Fruit fly (Drosophila melanogaster) whole organism: ENCODE results near the gene tj.

Source experiments
- CG8478 ChIP-seq: fragments of >200 bp; optimal IDR thresholded peaks from 2 replicates; lab custom pipeline; 2018; ENCODE audit warnings: inconsistent platforms
- Dll ChIP-seq: fragments of >200 bp; optimal IDR thresholded peaks from 2 replicates; lab custom pipeline; 2017
- EcR ChIP-seq, 2 experiments: fragments of >200 bp; optimal IDR thresholded peaks; 2 replicates each; lab custom pipeline; 2017; ENCODE audit warnings: missing biosample characterization in 2 of 2, missing genetic modification characterization in 2 of 2, missing genetic modification reagents in 2 of 2
- pan ChIP-seq: fragments of >200 bp; optimal IDR thresholded peaks from 2 replicates; lab custom pipeline; 2017
- psq ChIP-seq: fragments of >200 bp; optimal IDR thresholded peaks from 2 replicates; lab custom pipeline; 2017
- usp ChIP-seq: fragments of >200 bp; optimal IDR thresholded peaks from 2 replicates; lab custom pipeline; 2017; ENCODE audit warnings: missing biosample characterization, missing genetic modification characterization, mixed read lengths

tj gene

dm6 chr2L:19440732-19441131 lies 23.3 kb upstream of the tj start:
- TF ChIP-seq EcR (GFP tag; optimal IDR thresholded peaks at IDR 0.05; lab: Kevin White, UChicago) (peak in 1 of 2 experiments; percentile 75), usp (GFP tag; lab: Kevin White, UChicago) (no peak)

- TF ChIP-seq Dll (no peak), EcR (GFP tag; optimal IDR thresholded peaks at IDR 0.05; lab: Kevin White, UChicago) (no peak), CG8478 (lab: Kevin White, UChicago) (no peak), usp (GFP tag; lab: Kevin White, UChicago) (no peak), psq (no peak), pan (lab: Kevin White, UChicago) (no peak)
These were observed 22.7 kb upstream of the tj start for dm6 chr2L:19441339-19441738.

dm6 chr2L:19441791-19442190 lies 22.3 kb upstream of the tj start, which contains the start of gene RanGAP:
Gene RanGAP, plus strand, starts transcription at chr2L:19441959.
- TF ChIP-seq psq (no peak), Dll (no peak), EcR (GFP tag; optimal IDR thresholded peaks at IDR 0.05; lab: Kevin White, UChicago) (no peak), usp (GFP tag; lab: Kevin White, UChicago) (no peak)

- no peak for TF ChIP-seq EcR (GFP tag; optimal IDR thresholded peaks at IDR 0.05; lab: Kevin White, UChicago)
- TF ChIP-seq Dll: no peak
- TF ChIP-seq pan (lab: Kevin White, UChicago): no peak
- no peak for TF ChIP-seq usp (GFP tag; lab: Kevin White, UChicago)
- no peak for TF ChIP-seq psq
- TF ChIP-seq CG8478 (lab: Kevin White, UChicago): no peak
These were observed 21.4 kb upstream of the tj start, which contains the start of gene CG10237 for dm6 chr2L:19442627-19443026. Gene CG10237, minus strand, starts transcription at chr2L:19442727.

- TF ChIP-seq pan (lab: Kevin White, UChicago): no peak
- no peak for TF ChIP-seq CG8478 (lab: Kevin White, UChicago)
- no peak for TF ChIP-seq usp (GFP tag; lab: Kevin White, UChicago)
- TF ChIP-seq Dll: no peak
- TF ChIP-seq EcR (GFP tag; optimal IDR thresholded peaks at IDR 0.05; lab: Kevin White, UChicago): no peak
- TF ChIP-seq psq: no peak
These were observed 19.3 kb upstream of the tj start, which contains the start of gene Hs2st for dm6 chr2L:19444734-19445140. Gene Hs2st, minus strand, starts transcription at chr2L:19444750.

- TF ChIP-seq Dll (no peak), usp (GFP tag; lab: Kevin White, UChicago) (no peak), pan (lab: Kevin White, UChicago) (no peak), psq (no peak), CG8478 (lab: Kevin White, UChicago) (no peak), EcR (GFP tag; optimal IDR thresholded peaks at IDR 0.05; lab: Kevin White, UChicago) (no peak)
These were observed 11.3 kb upstream of the tj start for dm6 chr2L:19452535-19453317.

- no peak for TF ChIP-seq Dll
- TF ChIP-seq pan (lab: Kevin White, UChicago): no peak
- TF ChIP-seq psq: no peak
- no peak for TF ChIP-seq EcR (GFP tag; optimal IDR thresholded peaks at IDR 0.05; lab: Kevin White, UChicago)
- no peak for TF ChIP-seq usp (GFP tag; lab: Kevin White, UChicago)
- no peak for TF ChIP-seq CG8478 (lab: Kevin White, UChicago)
These were observed 10.7 kb upstream of the tj start, which contains the start of gene Top2 for dm6 chr2L:19453381-19453780. Gene Top2, minus strand, starts transcription at chr2L:19453490.

- TF ChIP-seq CG8478 (lab: Kevin White, UChicago) (no peak), psq (no peak), EcR (GFP tag; optimal IDR thresholded peaks at IDR 0.05; lab: Kevin White, UChicago) (peak in 1 of 2 experiments; percentile 93)
These were observed 9.9 kb upstream of the tj start, which contains the start of gene CG10026 for dm6 chr2L:19454070-19454751. Gene CG10026, plus strand, starts transcription at chr2L:19454256.

dm6 chr2L:19455209-19455608 lies 8.9 kb upstream of the tj start:
- TF ChIP-seq pan (lab: Kevin White, UChicago): no peak
- no peak for TF ChIP-seq CG8478 (lab: Kevin White, UChicago)
- TF ChIP-seq psq: no peak
- no peak for TF ChIP-seq EcR (GFP tag; optimal IDR thresholded peaks at IDR 0.05; lab: Kevin White, UChicago)
- no peak for TF ChIP-seq Dll

dm6 chr2L:19455723-19456122 lies 8.3 kb upstream of the tj start:
- TF ChIP-seq psq (no peak), CG8478 (lab: Kevin White, UChicago) (no peak), Dll (no peak), EcR (GFP tag; optimal IDR thresholded peaks at IDR 0.05; lab: Kevin White, UChicago) (no peak), pan (lab: Kevin White, UChicago) (no peak), usp (GFP tag; lab: Kevin White, UChicago) (no peak)

dm6 chr2L:19457890-19458580 lies 6.0 kb upstream of the tj start:
- no peak for TF ChIP-seq psq
- no peak for TF ChIP-seq EcR (GFP tag; optimal IDR thresholded peaks at IDR 0.05; lab: Kevin White, UChicago)
- TF ChIP-seq usp (GFP tag; lab: Kevin White, UChicago): no peak
- TF ChIP-seq CG8478 (lab: Kevin White, UChicago): no peak
- no peak for TF ChIP-seq Dll
- no peak for TF ChIP-seq pan (lab: Kevin White, UChicago)

- TF ChIP-seq Dll (no peak), EcR (GFP tag; optimal IDR thresholded peaks at IDR 0.05; lab: Kevin White, UChicago) (no peak), pan (lab: Kevin White, UChicago) (no peak), psq (no peak), CG8478 (lab: Kevin White, UChicago) (no peak), usp (GFP tag; lab: Kevin White, UChicago) (no peak)
These were observed 4.7 kb upstream of the tj start for dm6 chr2L:19459404-19459803.
